Worm (Caenorhabditis elegans) whole organism, L2 larva: Measurements from ENCODE around the gene srt-42.

Source experiments
- C34F6.9 ChIP-seq: fragments of 150-350 bp; optimal IDR thresholded peaks from 2 replicates; lab custom pipeline; 2014; ENCODE audit warnings: missing biosample characterization, missing genetic modification characterization
- F13H6.1 ChIP-seq: sonication (generic microtip); optimal IDR thresholded peaks from 2 replicates; lab custom pipeline; 2016; ENCODE audit warnings: missing genetic modification characterization, missing compliant biosample characterization
- R02D3.7 ChIP-seq: fragments of 150-350 bp; optimal IDR thresholded peaks from 2 replicates; lab custom pipeline; 2014; ENCODE audit warnings: missing biosample characterization, missing genetic modification characterization
- Y55F3AM.14 ChIP-seq: fragments of 200-800 bp; sonication (Bioruptor generic); optimal IDR thresholded peaks from 2 replicates; lab custom pipeline; 2018; ENCODE audit warnings: mild to moderate bottlenecking, missing genetic modification characterization, missing compliant biosample characterization
- ZK546.5 ChIP-seq: sonication (generic microtip); optimal IDR thresholded peaks from 2 replicates; lab custom pipeline; 2017; ENCODE audit warnings: missing biosample characterization, missing genetic modification characterization
- alr-1 ChIP-seq: fragments of 150-350 bp; optimal IDR thresholded peaks from 2 replicates; lab custom pipeline; 2014; ENCODE audit warnings: missing biosample characterization, missing genetic modification characterization
- aly-2 ChIP-seq: fragments of 150-350 bp; optimal IDR thresholded peaks from 2 replicates; lab custom pipeline; 2014; ENCODE audit warnings: missing biosample characterization, missing genetic modification characterization
- ama-1 ChIP-seq: fragments of 150-350 bp; optimal IDR thresholded peaks from 2 replicates; lab custom pipeline; 2018; ENCODE audit warnings: inconsistent platforms
- blmp-1 ChIP-seq: sonication (generic microtip); optimal IDR thresholded peaks from 2 replicates; lab custom pipeline; 2017; ENCODE audit warnings: missing genetic modification characterization, mild to moderate bottlenecking, missing compliant biosample characterization, antibody characterized with exemption, moderate library complexity; ENCODE audit not compliant: insufficient read depth
- ceh-16 ChIP-seq: fragments of 150-350 bp; optimal IDR thresholded peaks from 2 replicates; lab custom pipeline; 2014; ENCODE audit warnings: missing biosample characterization, missing genetic modification characterization
- ceh-82 ChIP-seq: fragments of 150-350 bp; optimal IDR thresholded peaks from 2 replicates; lab custom pipeline; 2014; ENCODE audit warnings: missing biosample characterization, missing genetic modification characterization
- crh-2 ChIP-seq: sonication (generic microtip); optimal IDR thresholded peaks from 2 replicates; lab custom pipeline; 2017; ENCODE audit warnings: missing biosample characterization, missing genetic modification characterization
- dmd-4 ChIP-seq: sonication (generic microtip); optimal IDR thresholded peaks from 2 replicates; lab custom pipeline; 2017; ENCODE audit warnings: missing biosample characterization, missing genetic modification characterization
- egl-27 ChIP-seq: sonication (generic microtip); optimal IDR thresholded peaks from 3 replicates; lab custom pipeline; 2017; ENCODE audit warnings: missing biosample characterization, missing genetic modification reagents, missing genetic modification characterization
- elt-1 ChIP-seq: fragments of 150-350 bp; optimal IDR thresholded peaks from 2 replicates; lab custom pipeline; 2014; ENCODE audit warnings: missing biosample characterization, missing genetic modification characterization
- elt-3 ChIP-seq: sonication (generic microtip); optimal IDR thresholded peaks from 2 replicates; lab custom pipeline; 2017; ENCODE audit warnings: missing biosample characterization, missing genetic modification characterization
- fos-1 ChIP-seq: fragments of 150-350 bp; optimal IDR thresholded peaks from 2 replicates; lab custom pipeline; 2014; ENCODE audit warnings: missing biosample characterization, missing genetic modification characterization
- gmeb-1 ChIP-seq: fragments of 150-350 bp; optimal IDR thresholded peaks from 2 replicates; lab custom pipeline; 2014; ENCODE audit warnings: missing biosample characterization, missing genetic modification characterization
- lin-11 ChIP-seq: fragments of 150-350 bp; sonication (generic microtip); optimal IDR thresholded peaks from 2 replicates; lab custom pipeline; 2014; ENCODE audit warnings: missing biosample characterization, missing genetic modification characterization, inconsistent platforms, mixed read lengths
- lin-13 ChIP-seq: fragments of 150-350 bp; optimal IDR thresholded peaks from 2 replicates; lab custom pipeline; 2014; ENCODE audit warnings: missing biosample characterization, missing genetic modification reagents, missing genetic modification characterization
- lin-39 ChIP-seq: fragments of 150-350 bp; optimal IDR thresholded peaks from 2 replicates; lab custom pipeline; 2014; ENCODE audit warnings: missing biosample characterization, missing genetic modification reagents, missing genetic modification characterization
- lsy-2 ChIP-seq, 2 experiments: fragments of 150-350 bp in 1 of 2; sonication (generic microtip) in 1 of 2; optimal IDR thresholded peaks; 2 replicates each; lab custom pipeline; 2014 to 2017; ENCODE audit warnings: missing biosample characterization in 2 of 2, missing genetic modification characterization in 2 of 2
- mab-5 ChIP-seq: fragments of 150-350 bp; optimal IDR thresholded peaks from 2 replicates; lab custom pipeline; 2014; ENCODE audit warnings: missing biosample characterization, missing genetic modification characterization
- mbf-1 ChIP-seq: sonication (generic microtip); optimal IDR thresholded peaks from 2 replicates; lab custom pipeline; 2017; ENCODE audit warnings: missing biosample characterization, missing genetic modification characterization
- mdl-1 ChIP-seq, 2 experiments: fragments of 150-350 bp in 1 of 2; sonication (generic microtip) in 1 of 2; optimal IDR thresholded peaks; 2 replicates each; lab custom pipeline; 2017; ENCODE audit warnings: missing biosample characterization in 2 of 2, missing genetic modification characterization in 2 of 2
- nhr-10 ChIP-seq: sonication (generic microtip); optimal IDR thresholded peaks from 2 replicates; lab custom pipeline; 2017; ENCODE audit warnings: missing biosample characterization, missing genetic modification characterization
- nhr-11 ChIP-seq: fragments of 150-350 bp; optimal IDR thresholded peaks from 2 replicates; lab custom pipeline; 2014; ENCODE audit warnings: missing biosample characterization, missing genetic modification characterization
- nhr-12 ChIP-seq: fragments of 150-350 bp; optimal IDR thresholded peaks from 2 replicates; lab custom pipeline; 2014; ENCODE audit warnings: missing biosample characterization, missing genetic modification characterization
- nhr-129 ChIP-seq: fragments of 150-350 bp; optimal IDR thresholded peaks from 2 replicates; lab custom pipeline; 2014; ENCODE audit warnings: missing biosample characterization, missing genetic modification characterization
- nhr-21 ChIP-seq: fragments of 150-350 bp; optimal IDR thresholded peaks from 2 replicates; lab custom pipeline; 2014; ENCODE audit warnings: missing biosample characterization, missing genetic modification characterization
- nhr-23 ChIP-seq: fragments of 150-350 bp; optimal IDR thresholded peaks from 2 replicates; lab custom pipeline; 2014; ENCODE audit warnings: missing biosample characterization, missing genetic modification reagents, missing genetic modification characterization
- nhr-237 ChIP-seq: fragments of 150-350 bp; optimal IDR thresholded peaks from 2 replicates; lab custom pipeline; 2014; ENCODE audit warnings: missing biosample characterization, missing genetic modification characterization
- nhr-25 ChIP-seq: fragments of 150-350 bp; sonication (generic microtip); optimal IDR thresholded peaks from 3 replicates; lab custom pipeline; 2014; ENCODE audit warnings: missing biosample characterization, missing genetic modification characterization
- nhr-6 ChIP-seq: fragments of 150-350 bp; optimal IDR thresholded peaks from 2 replicates; lab custom pipeline; 2014; ENCODE audit warnings: missing biosample characterization, missing genetic modification characterization
- nhr-77 ChIP-seq: fragments of 150-350 bp; optimal IDR thresholded peaks from 2 replicates; lab custom pipeline; 2014; ENCODE audit warnings: missing biosample characterization, missing genetic modification characterization
- peb-1 ChIP-seq: fragments of 150-350 bp; optimal IDR thresholded peaks from 2 replicates; lab custom pipeline; 2014; ENCODE audit warnings: missing biosample characterization, missing genetic modification characterization
- sem-4 ChIP-seq: fragments of 150-350 bp; optimal IDR thresholded peaks from 2 replicates; lab custom pipeline; 2014; ENCODE audit warnings: missing biosample characterization, missing genetic modification reagents, missing genetic modification characterization
- skn-1 ChIP-seq: sonication (generic microtip); optimal IDR thresholded peaks from 2 replicates; lab custom pipeline; 2017; ENCODE audit warnings: missing biosample characterization, missing genetic modification characterization
- sma-3 ChIP-seq: sonication (generic microtip); optimal IDR thresholded peaks from 2 replicates; lab custom pipeline; 2016; ENCODE audit warnings: missing genetic modification reagents, missing genetic modification characterization, missing compliant biosample characterization
- sma-9 ChIP-seq, 2 experiments: fragments of 150-350 bp in 1 of 2; sonication (generic microtip) in 1 of 2; optimal IDR thresholded peaks; 2 replicates each; lab custom pipeline; 2014 to 2016; ENCODE audit warnings: missing genetic modification characterization in 2 of 2, mild to moderate bottlenecking in 1 of 2, missing biosample characterization in 1 of 2, missing compliant biosample characterization in 1 of 2, missing genetic modification reagents in 1 of 2, moderate library complexity in 1 of 2
- snpc-4 ChIP-seq: fragments of 150-350 bp; optimal IDR thresholded peaks from 2 replicates; lab custom pipeline; 2014; ENCODE audit warnings: missing biosample characterization, missing genetic modification characterization
- unc-39 ChIP-seq: fragments of 150-350 bp; optimal IDR thresholded peaks from 2 replicates; lab custom pipeline; 2014; ENCODE audit warnings: missing biosample characterization, missing genetic modification characterization
- unc-55 ChIP-seq: fragments of 150-350 bp; sonication (generic microtip); optimal IDR thresholded peaks from 3 replicates; lab custom pipeline; 2014; ENCODE audit warnings: missing biosample characterization, missing genetic modification reagents, missing genetic modification characterization
- unc-62 ChIP-seq: fragments of 150-350 bp; optimal IDR thresholded peaks from 2 replicates; lab custom pipeline; 2014; ENCODE audit warnings: missing biosample characterization, missing genetic modification reagents, missing genetic modification characterization
- zag-1 ChIP-seq: fragments of 150-350 bp; optimal IDR thresholded peaks from 2 replicates; lab custom pipeline; 2014; ENCODE audit warnings: missing biosample characterization, missing genetic modification characterization
- ztf-1 ChIP-seq: fragments of 200-800 bp; sonication (Bioruptor generic); conservative IDR thresholded peaks from 2 replicates; pipeline ENCODE4 v1.3.6; 2022; ENCODE audit warnings: missing genetic modification characterization, missing compliant biosample characterization
- ztf-11 ChIP-seq: sonication (generic microtip); optimal IDR thresholded peaks from 2 replicates; lab custom pipeline; 2017; ENCODE audit warnings: missing biosample characterization, missing genetic modification characterization
- ztf-4 ChIP-seq: fragments of 150-350 bp; optimal IDR thresholded peaks from 2 replicates; lab custom pipeline; 2014; ENCODE audit warnings: missing biosample characterization, missing genetic modification characterization

srt-42 gene

DNA sequence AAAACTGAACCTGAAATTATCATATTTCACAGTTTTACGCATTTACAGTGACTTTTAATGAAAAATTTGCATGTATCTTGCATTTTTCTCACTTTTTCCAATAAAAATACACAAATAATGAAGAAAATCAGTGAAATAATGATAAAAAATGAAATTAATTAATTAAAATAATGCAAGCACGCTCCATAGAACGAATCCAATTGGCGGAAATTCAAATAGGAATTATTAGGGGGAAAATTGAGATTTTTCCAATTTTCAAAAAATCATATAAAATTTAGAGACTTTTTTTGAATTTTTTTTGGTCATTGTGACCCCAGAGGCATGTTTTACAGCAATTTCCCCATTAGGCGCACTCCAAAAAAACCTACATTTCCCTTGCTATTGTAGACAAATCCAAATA is 13.5 kb downstream of the srt-42 start:
- TF ChIP-seq ceh-16 (tag; lab: Kevin White, UChicago) (no peak), aly-2 (tag; lab: Kevin White, UChicago) (no peak), crh-2 (no peak), sma-3 (no peak), mdl-1 (tag; optimal IDR thresholded peaks at IDR 0.05; lab: Kevin White, UChicago) (no peak), C34F6.9 (tag; lab: Kevin White, UChicago) (no peak), mbf-1 (tag; lab: Kevin White, UChicago) (no peak), lin-11 (no peak), elt-3 (no peak), alr-1 (no peak), ZK546.5 (tag; lab: Kevin White, UChicago) (no peak), lin-39 (tag; lab: Kevin White, UChicago) (no peak)

DNA sequence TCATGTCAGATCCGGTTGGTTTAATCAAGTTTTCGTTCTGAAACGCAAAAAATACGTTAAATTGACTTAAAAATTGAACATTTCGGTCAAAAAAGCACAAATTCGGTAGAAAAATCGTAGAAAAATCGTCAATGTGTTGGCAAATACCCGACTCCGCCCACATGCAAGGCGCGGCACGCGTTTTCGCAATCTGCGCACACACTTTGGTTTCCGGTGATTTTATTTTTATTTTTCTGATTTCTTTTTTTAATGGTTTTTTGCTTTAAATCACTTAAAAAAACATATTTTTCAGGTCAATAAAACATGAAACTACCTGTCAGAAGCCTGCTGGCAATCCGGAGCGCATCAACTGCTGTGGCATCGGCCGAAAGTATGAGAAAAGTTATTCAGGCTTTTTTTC is 14.0 kb downstream of the srt-42 start, which contains the start of the genes gly-7 and mrpl-39:
gly-7 (minus strand) TSS at position 37 of the 400 bp plus-strand sequence.
mrpl-39 (plus strand) TSS at position 293 of the 400 bp plus-strand sequence.
- TF ChIP-seq ztf-1 (GFP tag; lab: Robert Waterston, UW) (no peak), unc-55 (peak; percentile 45), unc-39 (no peak), mbf-1 (tag; lab: Kevin White, UChicago) (no peak), crh-2 (peak; percentile 34), nhr-237 (tag; lab: Kevin White, UChicago) (no peak), zag-1 (tag; lab: Kevin White, UChicago) (no peak), blmp-1 (tag; lab: Kevin White, UChicago) (no peak), lin-13 (GFP tag; lab: Kevin White, UChicago) (no peak), sem-4 (tag; lab: Kevin White, UChicago) (no peak), alr-1 (no peak), nhr-129 (tag; lab: Kevin White, UChicago) (peak; percentile 30), ztf-11 (tag; lab: Kevin White, UChicago) (no peak), C34F6.9 (tag; lab: Kevin White, UChicago) (peak; percentile 23), lin-39 (tag; lab: Kevin White, UChicago) (no peak), unc-62 (GFP tag; lab: Kevin White, UChicago) (no peak), snpc-4 (tag; lab: Kevin White, UChicago) (no peak), gmeb-1 (tag; lab: Kevin White, UChicago) (peak; percentile 56), ceh-16 (tag; lab: Kevin White, UChicago) (no peak), ceh-82 (tag; lab: Kevin White, UChicago) (no peak), dmd-4 (no peak), aly-2 (tag; lab: Kevin White, UChicago) (no peak), mdl-1 (tag; optimal IDR thresholded peaks at IDR 0.05; lab: Kevin White, UChicago) (no peak), F13H6.1 (tag; lab: Kevin White, UChicago) (peak; percentile 10), ZK546.5 (tag; lab: Kevin White, UChicago) (no peak), R02D3.7 (tag; lab: Kevin White, UChicago) (no peak), egl-27 (tag; lab: Kevin White, UChicago) (no peak), nhr-6 (tag; lab: Kevin White, UChicago) (no peak), nhr-10 (tag; lab: Kevin White, UChicago) (no peak), skn-1 (tag; lab: Kevin White, UChicago) (no peak), nhr-12 (tag; lab: Kevin White, UChicago) (no peak), fos-1 (no peak), sma-3 (peak; percentile 23), lsy-2 (tag; optimal IDR thresholded peaks at IDR 0.05; lab: Kevin White, UChicago) (peak in 1 of 2 experiments; percentile 35), ztf-4 (no peak), nhr-21 (tag; lab: Kevin White, UChicago) (no peak), mab-5 (no peak), ama-1 (lab: Kevin White, UChicago) (no peak), nhr-23 (tag; lab: Kevin White, UChicago) (no peak), nhr-25 (tag; lab: Kevin White, UChicago) (no peak), sma-9 (GFP tag; optimal IDR thresholded peaks at IDR 0.05; lab: Kevin White, UChicago) (no peak), sma-9 (tag; optimal IDR thresholded peaks at IDR 0.05; lab: Kevin White, UChicago) (no peak), elt-3 (no peak), lin-11 (peak; percentile 48), nhr-11 (tag; lab: Kevin White, UChicago) (no peak), elt-1 (no peak), nhr-77 (no peak), peb-1 (no peak), Y55F3AM.14 (GFP tag; lab: Kevin White, UChicago) (no peak)
